Fruit fly (Drosophila melanogaster): ENCODE data around the gene CG14572.

- TF ChIP-seq toe (GFP tag; optimal IDR thresholded peaks at IDR 0.05) (no peak), CG11617 (GFP tag; optimal IDR thresholded peaks at IDR 0.05) (no peak), CG7101 (tag; optimal IDR thresholded peaks at IDR 0.05) (no peak), pad (GFP tag; optimal IDR thresholded peaks at IDR 0.05) (no peak), kay (GFP tag; ENCODE audit: borderline replicate concordance) (no peak), Mnt (GFP tag; optimal IDR thresholded peaks at IDR 0.05) (no peak), tj (GFP tag; optimal IDR thresholded peaks at IDR 0.05) (no peak)
Measured at dm6 chr3L:21700945-21701344, 40.4 kb upstream of the CG14572 start.

All from whole organism, adult.